Worm (Caenorhabditis elegans) whole organism, mixed stage, embryonic: ENCODE results near the gene mmaa-1.

ENCODE experiments used
- ces-1 ChIP-seq: fragments of 150-350 bp; optimal IDR thresholded peaks from 2 replicates; lab custom pipeline; 2014; ENCODE audit warnings: missing biosample characterization, missing genetic modification reagents, missing genetic modification characterization
- elt-3 ChIP-seq: fragments of 150-350 bp; optimal IDR thresholded peaks from 2 replicates; lab custom pipeline; 2014; ENCODE audit warnings: missing biosample characterization, missing genetic modification characterization
- lin-13 ChIP-seq: fragments of 150-350 bp; optimal IDR thresholded peaks from 2 replicates; lab custom pipeline; 2014; ENCODE audit warnings: missing biosample characterization, missing genetic modification characterization
- mab-5 ChIP-seq: fragments of 150-350 bp; optimal IDR thresholded peaks from 2 replicates; lab custom pipeline; 2014; ENCODE audit warnings: missing biosample characterization, missing genetic modification characterization
- nhr-76 ChIP-seq: sonication (generic microtip); optimal IDR thresholded peaks from 2 replicates; lab custom pipeline; 2017; ENCODE audit warnings: missing biosample characterization, missing genetic modification characterization
- pha-4 ChIP-seq: fragments of 150-350 bp; optimal IDR thresholded peaks from 2 replicates; lab custom pipeline; 2018; ENCODE audit warnings: missing biosample characterization, missing genetic modification reagents, missing genetic modification characterization
- sptf-1 ChIP-seq: sonication (generic microtip); optimal IDR thresholded peaks from 2 replicates; lab custom pipeline; 2017; ENCODE audit warnings: mild to moderate bottlenecking, missing genetic modification characterization, moderate library complexity, missing compliant biosample characterization
- unc-39 ChIP-seq: fragments of 150-350 bp; optimal IDR thresholded peaks from 2 replicates; lab custom pipeline; 2014; ENCODE audit warnings: missing biosample characterization, missing genetic modification characterization
- ztf-11 ChIP-seq: fragments of 150-350 bp; optimal IDR thresholded peaks from 2 replicates; lab custom pipeline; 2014; ENCODE audit warnings: missing biosample characterization, missing genetic modification characterization

DNA sequence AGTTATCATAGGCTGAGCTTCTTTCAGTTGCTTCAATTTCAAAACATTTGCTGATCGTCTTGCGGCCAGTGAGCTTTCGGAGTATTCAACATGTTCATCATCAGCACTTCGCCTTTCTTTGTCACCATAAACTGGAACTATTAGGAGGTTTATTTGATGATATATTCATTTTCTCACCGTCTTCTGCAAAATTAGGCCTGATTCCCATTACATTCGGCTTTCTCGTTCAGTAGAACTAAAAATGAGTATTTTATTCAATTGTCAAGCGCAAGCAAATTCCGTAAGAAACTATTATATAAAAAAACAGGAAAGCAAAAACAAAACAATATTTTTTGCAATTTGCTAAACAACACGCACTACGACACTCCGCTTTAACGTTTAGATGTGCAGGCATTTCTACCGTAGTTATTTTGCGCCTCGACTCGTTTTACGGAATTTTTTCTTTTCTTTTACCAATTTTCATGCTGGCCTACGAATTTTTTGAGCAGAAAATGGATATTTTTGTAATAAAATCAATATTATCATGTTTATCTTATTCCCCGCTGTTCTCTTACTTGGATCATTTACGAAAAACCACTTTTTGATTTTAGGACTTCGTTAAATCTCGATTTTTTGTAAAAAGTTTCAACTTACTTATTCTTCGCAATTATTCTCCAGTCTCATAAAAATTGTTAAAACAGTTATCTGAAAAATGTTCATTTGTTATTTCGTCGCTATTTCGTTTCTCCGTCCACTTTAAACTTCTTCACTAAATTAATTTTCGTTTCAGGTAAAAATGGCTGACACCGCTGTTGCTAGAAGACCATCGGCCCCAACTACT is 4.0 kb upstream of the mmaa-1 start, which contains the start of the genes farl-11 and rpl-33:
- TF ChIP-seq ces-1 (GFP tag; lab: Kevin White, UChicago) (peak; percentile 76), sptf-1 (tag; lab: Kevin White, UChicago) (peak; percentile 33), unc-39 (tag; lab: Kevin White, UChicago) (no peak), lin-13 (tag; lab: Kevin White, UChicago) (peak; percentile 63), ztf-11 (tag; lab: Kevin White, UChicago) (no peak), pha-4 (peak; percentile 81), nhr-76 (tag; lab: Kevin White, UChicago) (no peak), mab-5 (peak; percentile 41), elt-3 (tag; lab: Kevin White, UChicago) (no peak)
